Fruit fly (Drosophila melanogaster): Measurements from ENCODE around the gene CG34393.

- TF ChIP-seq CG12605 (GFP tag; IDR thresholded peaks at IDR 0.05) (0 out of 2 replicates have a peak, but pooled peaks have one; percentile 17), CG17806 (tag; optimal IDR thresholded peaks at IDR 0.05) (no peak), CG34367 (tag; optimal IDR thresholded peaks at IDR 0.05) (peak; percentile 45), CG9948 (tag; optimal IDR thresholded peaks at IDR 0.05) (no peak), Pif1A (GFP tag; optimal IDR thresholded peaks at IDR 0.05) (peak; percentile 27), CG8301 (tag; optimal IDR thresholded peaks at IDR 0.05) (peak; percentile 33), CG32121 (GFP tag; IDR thresholded peaks at IDR 0.05) (no peak)
Measured at dm6 chr2L:3188875-3189274, 11.4 kb downstream of the CG34393 start.

Measured in whole organism, pupa.